Worm (Caenorhabditis elegans): ENCODE data around the gene T05A8.3.

DNA sequence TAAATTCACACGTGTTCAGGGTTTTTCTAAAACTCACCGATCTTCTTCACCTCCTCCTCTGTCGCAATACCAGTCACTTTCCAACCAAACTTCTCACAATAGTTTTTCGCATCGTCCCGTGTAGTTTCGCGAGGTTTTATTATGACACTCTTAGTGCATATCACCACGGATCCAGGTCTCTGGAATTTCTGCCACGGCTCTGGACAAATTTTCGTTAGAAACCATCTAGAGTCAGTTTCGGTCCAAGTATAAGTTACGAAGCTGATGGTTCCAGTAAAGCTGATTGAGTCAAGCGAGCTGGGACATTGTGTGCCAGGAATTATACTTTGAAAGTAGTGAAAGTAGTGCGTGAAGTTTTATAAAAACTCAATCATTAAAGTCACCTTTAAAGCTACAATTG, 39.1 kb upstream of the T05A8.3 start:
- TF ChIP-seq unc-130 (GFP tag; optimal IDR thresholded peaks at IDR 0.05) (no peak), ZK546.5 (tag; optimal IDR thresholded peaks at IDR 0.05) (no peak), snpc-4 (tag; optimal IDR thresholded peaks at IDR 0.05) (no peak), mes-2 (tag; optimal IDR thresholded peaks at IDR 0.05; ENCODE audit: poor library complexity, severe bottlenecking) (no peak)
